Worm (Caenorhabditis elegans) whole organism, young adult: ENCODE data around the gene srz-16.

ENCODE experiments used
- B0019.2 ChIP-seq: fragments of 200-800 bp; sonication (Bioruptor generic); conservative IDR thresholded peaks from 2 replicates; pipeline ENCODE4 v1.3.6; 2022; ENCODE audit warnings: missing genetic modification reagents, missing genetic modification characterization, missing compliant biosample characterization
- D2030.7 ChIP-seq: fragments of 200-800 bp; sonication (Bioruptor generic); IDR thresholded peaks from 2 replicates; pipeline ENCODE4 v1.3.6; 2022; ENCODE audit warnings: missing genetic modification reagents, missing genetic modification characterization, missing compliant biosample characterization
- F57C9.4 ChIP-seq: sonication (generic microtip); optimal IDR thresholded peaks from 2 replicates; lab custom pipeline; 2017; ENCODE audit warnings: mild to moderate bottlenecking, missing genetic modification characterization, missing compliant biosample characterization
- K11D2.4 ChIP-seq: fragments of 200-800 bp; sonication (Bioruptor generic); IDR thresholded peaks from 2 replicates; pipeline ENCODE4 v1.3.6; 2022; ENCODE audit warnings: missing genetic modification reagents, missing genetic modification characterization, missing compliant biosample characterization
- T07F8.4 ChIP-seq: sonication (generic microtip); optimal IDR thresholded peaks from 2 replicates; lab custom pipeline; 2016; ENCODE audit warnings: mild to moderate bottlenecking, missing genetic modification characterization, moderate library complexity, missing compliant biosample characterization
- attf-5 ChIP-seq: fragments of 200-800 bp; sonication (Bioruptor generic); optimal IDR thresholded peaks from 2 replicates; lab custom pipeline; 2018; ENCODE audit warnings: mild to moderate bottlenecking, missing genetic modification characterization, missing compliant biosample characterization
- attf-6 ChIP-seq: fragments of 200-800 bp; sonication (Bioruptor generic); IDR thresholded peaks from 2 replicates; pipeline ENCODE4 v1.3.6; 2022; ENCODE audit warnings: missing genetic modification reagents, missing genetic modification characterization, missing compliant biosample characterization
- cebp-1 ChIP-seq, 2 experiments: fragments of 200-800 bp in 1 of 2; sonication (Bioruptor generic) in 1 of 2; sonication (generic microtip) in 1 of 2; IDR thresholded peaks in 1 of 2; optimal IDR thresholded peaks in 1 of 2; 2 replicates each; pipeline versions ENCODE4 v1.3.6 to Lab custom; 2017 to 2022; ENCODE audit warnings: missing compliant biosample characterization in 2 of 2, missing genetic modification characterization in 2 of 2, mild to moderate bottlenecking in 1 of 2, missing genetic modification reagents in 1 of 2, moderate library complexity in 1 of 2
- ceh-100 ChIP-seq: fragments of 200-800 bp; sonication (Bioruptor generic); IDR thresholded peaks from 2 replicates; pipeline ENCODE4 v1.3.6; 2022; ENCODE audit warnings: missing genetic modification reagents, missing genetic modification characterization, missing compliant biosample characterization
- dpff-1 ChIP-seq: sonication (generic microtip); optimal IDR thresholded peaks from 2 replicates; lab custom pipeline; 2017; ENCODE audit warnings: mild to moderate bottlenecking, missing genetic modification characterization, missing compliant biosample characterization
- ets-4 ChIP-seq: fragments of 200-800 bp; sonication (Bioruptor generic); optimal IDR thresholded peaks from 2 replicates; lab custom pipeline; 2018; ENCODE audit warnings: mild to moderate bottlenecking, missing genetic modification characterization, missing compliant biosample characterization
- fkh-3 ChIP-seq: sonication (generic microtip); optimal IDR thresholded peaks from 2 replicates; lab custom pipeline; 2016; ENCODE audit warnings: mild to moderate bottlenecking, missing genetic modification characterization, missing compliant biosample characterization
- hmg-1.2 ChIP-seq: fragments of 200-800 bp; sonication (Bioruptor generic); IDR thresholded peaks from 2 replicates; pipeline ENCODE4 v1.3.6; 2022; ENCODE audit warnings: missing genetic modification reagents, missing genetic modification characterization, missing compliant biosample characterization
- hrde-1 ChIP-seq: sonication (generic microtip); optimal IDR thresholded peaks from 2 replicates; lab custom pipeline; 2016; ENCODE audit warnings: missing genetic modification characterization, mild to moderate bottlenecking, missing compliant biosample characterization, moderate library complexity, missing genotype, missing genetic modification reagents, borderline replicate concordance
- let-526 ChIP-seq: fragments of 200-800 bp; sonication (Bioruptor generic); IDR thresholded peaks from 2 replicates; pipeline ENCODE4 v1.3.6; 2022; ENCODE audit warnings: missing genetic modification reagents, missing genetic modification characterization, missing compliant biosample characterization
- let-607 ChIP-seq, 2 experiments: fragments of 200-800 bp in 1 of 2; sonication (Bioruptor generic) in 1 of 2; sonication (generic microtip) in 1 of 2; optimal IDR thresholded peaks; 2 replicates each; lab custom pipeline; 2016 to 2018; ENCODE audit warnings: mild to moderate bottlenecking in 2 of 2, missing compliant biosample characterization in 2 of 2, missing genetic modification characterization in 2 of 2, moderate library complexity in 2 of 2, missing genotype in 1 of 2
- lin-35 ChIP-seq, 3 experiments: fragments of 150-350 bp in 2 of 3; sonication (generic microtip) in 1 of 3; optimal IDR thresholded peaks; 2 replicates each; lab custom pipeline; 2014 to 2018; ENCODE audit warnings: missing biosample characterization in 3 of 3, missing genetic modification characterization in 3 of 3, missing genetic modification reagents in 3 of 3
- lin-40 ChIP-seq: sonication (generic microtip); optimal IDR thresholded peaks from 2 replicates; lab custom pipeline; 2016; ENCODE audit warnings: missing genetic modification characterization, mild to moderate bottlenecking, missing compliant biosample characterization, missing genotype, missing genetic modification reagents
- madf-6 ChIP-seq: fragments of 200-800 bp; sonication (Bioruptor generic); IDR thresholded peaks from 2 replicates; pipeline ENCODE4 v1.3.6; 2022; ENCODE audit warnings: missing genetic modification reagents, missing genetic modification characterization, missing compliant biosample characterization
- pha-4 ChIP-seq: fragments of 150-350 bp; sonication (generic microtip); optimal IDR thresholded peaks from 2 replicates; lab custom pipeline; 2014; ENCODE audit warnings: missing biosample characterization, missing genetic modification reagents, missing genetic modification characterization
- rcor-1 ChIP-seq: fragments of 200-800 bp; sonication (Bioruptor generic); IDR thresholded peaks from 2 replicates; pipeline ENCODE4 v1.3.6; 2022; ENCODE audit warnings: missing genetic modification reagents, missing genetic modification characterization, missing compliant biosample characterization
- sea-2 ChIP-seq: fragments of 200-800 bp; sonication (Bioruptor generic); IDR thresholded peaks from 2 replicates; pipeline ENCODE4 v1.3.6; 2022; ENCODE audit warnings: missing genetic modification characterization, missing compliant biosample characterization
- snpc-1.3 ChIP-seq: sonication (generic microtip); optimal IDR thresholded peaks from 2 replicates; lab custom pipeline; 2017; ENCODE audit warnings: missing genetic modification characterization, mild to moderate bottlenecking, missing compliant biosample characterization, antibody characterized with exemption, moderate library complexity, missing genotype, missing genetic modification reagents; ENCODE audit not compliant: insufficient read depth
- snpc-4 ChIP-seq, 5 experiments: fragments of 150-350 bp in 1 of 5; sonication (generic microtip) in 4 of 5; optimal IDR thresholded peaks; 2 replicates each; lab custom pipeline; 2014 to 2018; ENCODE audit warnings: missing genetic modification characterization in 5 of 5, missing biosample characterization in 3 of 5, antibody characterized with exemption in 2 of 5, mild to moderate bottlenecking in 2 of 5, missing compliant biosample characterization in 2 of 5, missing genotype in 2 of 5, moderate library complexity in 2 of 5, missing genetic modification reagents in 1 of 5
- sptf-2 ChIP-seq: fragments of 200-800 bp; sonication (Bioruptor generic); optimal IDR thresholded peaks from 2 replicates; lab custom pipeline; 2018; ENCODE audit warnings: mild to moderate bottlenecking, missing genetic modification characterization, missing compliant biosample characterization
- tlf-1 ChIP-seq: fragments of 200-800 bp; sonication (Bioruptor generic); optimal IDR thresholded peaks from 2 replicates; lab custom pipeline; 2018; ENCODE audit warnings: mild to moderate bottlenecking, missing genetic modification characterization, missing compliant biosample characterization
- ztf-26 ChIP-seq: sonication (generic microtip); optimal IDR thresholded peaks from 2 replicates; lab custom pipeline; 2017; ENCODE audit warnings: missing genetic modification characterization, missing compliant biosample characterization
- ztf-28 ChIP-seq: fragments of 200-800 bp; sonication (Bioruptor generic); IDR thresholded peaks from 2 replicates; pipeline ENCODE4 v1.3.6; 2022; ENCODE audit warnings: missing genetic modification reagents, missing genetic modification characterization, missing compliant biosample characterization

Gene srz-16

DNA sequence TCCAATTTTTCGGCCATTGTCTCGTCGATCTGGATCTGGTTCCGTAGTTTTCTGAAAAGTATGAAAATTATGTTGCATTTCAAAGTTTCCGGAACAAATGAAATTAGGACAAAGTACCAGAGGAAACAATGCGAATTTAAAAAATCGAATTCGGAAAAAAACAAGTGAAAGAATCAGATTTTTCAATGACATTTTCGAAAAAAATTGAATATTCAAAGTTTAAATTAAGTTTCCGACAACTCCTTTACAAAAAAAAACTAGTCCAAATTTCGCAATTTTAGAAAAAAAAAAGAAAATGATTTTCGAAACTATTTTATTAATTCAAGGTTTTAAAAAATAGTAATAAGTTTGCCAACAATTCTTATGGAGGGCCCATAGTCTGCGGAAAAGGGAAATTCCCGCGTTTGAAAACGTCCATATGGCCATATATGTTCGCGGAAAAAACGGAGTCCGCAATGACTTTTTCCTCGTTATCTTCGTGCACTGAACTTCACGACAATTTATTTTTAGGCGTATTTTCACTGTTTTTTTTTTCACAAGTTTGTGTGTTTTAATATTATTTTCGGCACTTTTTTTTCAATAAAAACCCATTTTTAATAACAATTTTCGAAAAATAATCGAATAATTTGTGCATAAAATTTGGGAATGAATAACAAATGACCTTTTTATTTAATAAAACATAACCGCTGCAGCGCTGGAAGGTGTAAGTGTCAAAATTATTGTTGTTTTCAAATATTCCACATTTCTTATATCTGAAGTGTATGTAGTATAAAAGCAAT is 5.8 kb upstream of the srz-16 start, which contains the start of the genes fbxa-115 and Y113G7B.27:
TSS of gene fbxa-115 (minus strand) at position 51 of the 779 bp plus-strand sequence.
TSS of gene Y113G7B.27 (plus strand) at position 729 of the 779 bp plus-strand sequence.
- no peak for TF ChIP-seq hrde-1 (tag; lab: Kevin White, UChicago)
- no peak for TF ChIP-seq tlf-1 (GFP tag; lab: Kevin White, UChicago)
- no peak for TF ChIP-seq T07F8.4 (tag; lab: Kevin White, UChicago)
- TF ChIP-seq ets-4 (GFP tag; lab: Kevin White, UChicago): no peak
- TF ChIP-seq sptf-2: no peak
- TF ChIP-seq cebp-1 (GFP tag; IDR thresholded peaks at IDR 0.05; lab: Robert Waterston, UW): no peak
- TF ChIP-seq cebp-1 (tag; optimal IDR thresholded peaks at IDR 0.05; lab: Kevin White, UChicago): no peak
- no peak for TF ChIP-seq ztf-28 (GFP tag; lab: Robert Waterston, UW)
- TF ChIP-seq sea-2: no peak
- TF ChIP-seq hmg-1.2 (GFP tag; lab: Robert Waterston, UW): no peak
- TF ChIP-seq lin-40 (tag; lab: Kevin White, UChicago): no peak
- TF ChIP-seq dpff-1 (tag; lab: Kevin White, UChicago): no peak

DNA sequence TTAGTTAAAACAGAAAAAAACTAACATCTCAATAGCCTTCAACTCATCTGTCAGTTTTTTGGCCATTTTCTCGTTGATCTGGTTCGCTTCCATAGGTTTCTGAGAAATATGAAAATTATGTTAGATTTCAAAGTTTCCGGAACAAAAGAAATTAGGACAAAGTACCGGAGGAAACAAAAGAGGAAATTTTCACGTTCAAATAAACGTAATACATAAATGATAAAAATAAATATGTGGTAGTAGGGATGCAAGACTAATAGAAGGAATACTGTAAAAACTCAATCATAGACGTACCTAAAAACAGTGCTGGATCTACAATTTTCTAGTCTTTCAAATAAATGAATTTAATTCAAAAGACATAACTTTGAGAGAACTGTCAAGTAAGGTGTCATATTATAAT is 2.3 kb upstream of the srz-16 start, which contains the start of gene fbxa-116:
TSS of gene fbxa-116 (minus strand) at position 101 of the 400 bp plus-strand sequence.
- no peak for TF ChIP-seq rcor-1 (GFP tag; lab: Robert Waterston, UW)
- TF ChIP-seq ztf-26: no peak
- no peak for TF ChIP-seq madf-6 (GFP tag; lab: Robert Waterston, UW)
- no peak for TF ChIP-seq snpc-1.3 (tag; lab: Kevin White, UChicago)
- TF ChIP-seq lin-35 (GFP tag; optimal IDR thresholded peaks at IDR 0.05; lab: Kevin White, UChicago): no peak
- no peak for TF ChIP-seq let-526 (GFP tag; lab: Robert Waterston, UW)
- no peak for TF ChIP-seq F57C9.4 (tag; lab: Kevin White, UChicago)
- no peak for TF ChIP-seq attf-5 (GFP tag; lab: Kevin White, UChicago)
- TF ChIP-seq B0019.2 (GFP tag; lab: Robert Waterston, UW): no peak
- no peak for TF ChIP-seq fkh-3 (tag; lab: Kevin White, UChicago)
- no peak for TF ChIP-seq attf-6
- no peak for TF ChIP-seq ceh-100 (GFP tag; lab: Robert Waterston, UW)
- no peak for TF ChIP-seq K11D2.4 (GFP tag; lab: Robert Waterston, UW)
- no peak for TF ChIP-seq T07F8.4 (tag; lab: Kevin White, UChicago)
- no peak for TF ChIP-seq lin-40 (tag; lab: Kevin White, UChicago)

DNA sequence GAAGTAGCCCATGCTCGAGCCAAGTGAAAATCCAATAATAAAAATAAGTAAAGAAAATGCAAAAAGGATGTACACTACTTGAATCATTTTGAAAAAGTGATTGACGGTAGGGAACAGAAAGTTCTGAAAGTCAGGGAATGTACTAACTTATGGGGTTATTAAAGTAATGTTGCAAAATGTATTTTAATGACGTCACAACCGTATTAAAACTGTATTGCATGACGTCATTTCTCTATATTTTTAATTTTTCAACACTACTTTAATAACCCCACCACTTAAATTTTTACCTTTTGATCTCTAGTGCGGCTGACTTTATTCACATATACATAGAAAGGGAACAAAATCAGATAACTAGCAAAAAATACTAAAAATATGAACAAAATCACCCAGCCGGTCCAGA is 4.2 kb downstream of the srz-16 start:
- TF ChIP-seq pha-4 (tag; lab: Kevin White, UChicago) (no peak), snpc-4 (GFP tag; optimal IDR thresholded peaks at IDR 0.05; lab: Kevin White, UChicago) (no peak), snpc-4 (tag; optimal IDR thresholded peaks at IDR 0.05; lab: Kevin White, UChicago) (no peak), let-607 (tag; optimal IDR thresholded peaks at IDR 0.05; lab: Kevin White, UChicago) (no peak)

DNA sequence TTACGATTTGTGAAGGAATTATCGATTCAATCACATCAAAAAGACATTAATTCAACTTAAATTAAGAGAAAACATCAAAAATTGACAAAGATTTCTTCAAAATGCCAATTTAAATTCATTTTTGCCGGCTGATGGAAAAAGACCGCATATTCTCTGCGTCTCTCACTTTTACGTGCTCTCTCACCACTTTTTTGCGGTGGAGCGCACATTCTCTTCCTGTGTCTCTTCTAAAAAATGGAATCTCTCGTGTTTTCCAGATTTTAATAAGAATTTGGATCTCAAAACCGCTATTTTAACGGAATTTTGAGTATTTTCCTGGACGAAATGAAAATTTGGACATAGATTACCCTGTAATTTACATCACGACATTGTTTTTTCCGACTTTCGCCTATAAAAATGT is 5.7 kb downstream of the srz-16 start:
- TF ChIP-seq D2030.7 (GFP tag; lab: Robert Waterston, UW) (peak; percentile 42; the same call in 1 of the 2 replicates), hmg-1.2 (GFP tag; lab: Robert Waterston, UW) (peak; percentile 96), attf-6 (peak; percentile 22; the same call in 1 of the 2 replicates)
